Worm (Caenorhabditis elegans): ENCODE data around the gene K02E7.1.
A peak's percentile ranks its signal among the peaks of the same experiment; 100 is the strongest.

DNA sequence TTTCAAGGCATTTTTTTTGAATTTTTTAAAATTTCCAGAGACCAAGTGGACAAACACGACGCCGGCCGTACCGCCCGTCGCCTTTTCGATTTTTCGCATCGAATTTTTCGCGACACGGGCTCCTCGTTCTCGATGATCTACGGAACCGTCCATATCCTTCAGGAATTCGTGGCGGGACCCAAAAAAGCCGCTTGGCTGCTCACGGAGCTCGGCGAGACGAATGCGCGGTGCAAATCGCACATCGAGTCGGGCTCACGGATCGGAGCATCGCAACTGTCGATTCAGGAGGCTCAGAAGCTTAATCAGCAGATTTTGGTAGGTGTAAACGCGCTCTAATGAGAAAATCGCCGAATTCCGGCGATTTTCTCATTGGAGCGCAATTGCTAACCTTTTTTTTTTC is 48.9 kb downstream of the K02E7.1 start:
- TF ChIP-seq unc-62 (GFP tag; optimal IDR thresholded peaks at IDR 0.05): no peak
- TF ChIP-seq let-607 (tag; optimal IDR thresholded peaks at IDR 0.05): no peak
- TF ChIP-seq nhr-120 (GFP tag; IDR thresholded peaks at IDR 0.05): no peak
- TF ChIP-seq zfh-2 (GFP tag; conservative IDR thresholded peaks at IDR 0.05): peak; percentile 65
- no peak for TF ChIP-seq repo-1 (tag; optimal IDR thresholded peaks at IDR 0.05)
- TF ChIP-seq K12H6.12 (tag; optimal IDR thresholded peaks at IDR 0.05): no peak
